Worm (Caenorhabditis elegans): ENCODE measurements around the gene nlp-57.

Gene nlp-57

DNA sequence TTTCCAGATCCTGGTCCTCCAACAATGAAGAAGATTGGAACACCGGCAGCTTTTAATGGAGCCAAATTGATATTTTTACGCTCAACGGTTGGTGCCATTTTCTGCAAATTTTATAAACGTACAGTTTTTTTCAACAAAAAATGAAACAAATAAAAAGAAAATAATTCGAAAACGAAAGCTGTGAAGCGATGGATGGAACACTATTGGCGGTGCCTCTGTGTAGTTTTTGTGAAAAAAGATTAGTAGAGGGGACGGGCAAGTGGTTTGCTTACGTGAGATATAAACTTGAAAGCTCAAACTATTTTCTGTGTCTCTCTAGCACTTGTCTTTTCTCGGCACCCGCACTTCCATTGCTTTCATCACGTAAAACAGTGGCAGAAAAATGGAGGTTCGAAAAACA lies 29.2 kb upstream of the nlp-57 start, which contains the start of gene F38B2.4:
Gene F38B2.4 (minus strand): TSS at position 101 of the 400 bp plus-strand sequence.
- TF ChIP-seq nhr-23 (tag; optimal IDR thresholded peaks at IDR 0.05) (no peak), lin-39 (tag; optimal IDR thresholded peaks at IDR 0.05) (no peak), ZK546.5 (tag; optimal IDR thresholded peaks at IDR 0.05) (no peak), sea-2 (GFP tag; optimal IDR thresholded peaks at IDR 0.05) (no peak), pha-4 (tag; optimal IDR thresholded peaks at IDR 0.05) (no peak), unc-62 (GFP tag; optimal IDR thresholded peaks at IDR 0.05) (no peak), fos-1 (tag; optimal IDR thresholded peaks at IDR 0.05) (no peak), fkh-10 (GFP tag; optimal IDR thresholded peaks at IDR 0.05) (no peak), ceh-82 (tag; optimal IDR thresholded peaks at IDR 0.05) (no peak), daf-12 (tag; optimal IDR thresholded peaks at IDR 0.05) (no peak), snpc-4 (tag; optimal IDR thresholded peaks at IDR 0.05) (no peak), ceh-16 (tag; optimal IDR thresholded peaks at IDR 0.05) (no peak), hmg-11 (tag; optimal IDR thresholded peaks at IDR 0.05) (no peak), nhr-28 (tag; optimal IDR thresholded peaks at IDR 0.05) (no peak), fkh-2 (tag; optimal IDR thresholded peaks at IDR 0.05) (no peak), egl-5 (tag; optimal IDR thresholded peaks at IDR 0.05) (no peak)

DNA sequence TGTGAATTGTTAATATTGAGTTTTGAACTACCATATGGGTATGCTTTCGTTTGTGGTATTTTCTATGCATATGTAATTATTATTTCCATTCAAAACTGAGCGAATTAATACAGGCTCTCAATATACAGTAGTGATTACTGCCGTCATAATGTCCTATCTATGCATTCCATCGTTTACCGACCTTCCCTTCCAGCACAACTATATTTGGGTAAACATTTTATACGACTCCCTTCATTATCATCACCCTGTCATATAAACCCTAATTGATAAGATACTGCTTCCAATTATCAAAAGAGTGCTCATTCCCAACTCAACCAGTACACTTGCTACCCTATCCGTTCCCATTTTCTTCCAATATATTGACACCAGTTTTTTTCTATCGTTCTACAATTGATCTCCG lies 26.9 kb upstream of the nlp-57 start:
- no peak for TF ChIP-seq elt-1 (tag; optimal IDR thresholded peaks at IDR 0.05)
- peak; percentile 6 for TF ChIP-seq jun-1 (tag; optimal IDR thresholded peaks at IDR 0.05)
- TF ChIP-seq pqm-1 (tag; optimal IDR thresholded peaks at IDR 0.05), result peak; percentile 59
- no peak for TF ChIP-seq eor-1 (tag; optimal IDR thresholded peaks at IDR 0.05)
- TF ChIP-seq sea-2 (GFP tag; optimal IDR thresholded peaks at IDR 0.05), result no peak
- TF ChIP-seq elt-2 (tag; optimal IDR thresholded peaks at IDR 0.05), result peak; percentile 86

DNA sequence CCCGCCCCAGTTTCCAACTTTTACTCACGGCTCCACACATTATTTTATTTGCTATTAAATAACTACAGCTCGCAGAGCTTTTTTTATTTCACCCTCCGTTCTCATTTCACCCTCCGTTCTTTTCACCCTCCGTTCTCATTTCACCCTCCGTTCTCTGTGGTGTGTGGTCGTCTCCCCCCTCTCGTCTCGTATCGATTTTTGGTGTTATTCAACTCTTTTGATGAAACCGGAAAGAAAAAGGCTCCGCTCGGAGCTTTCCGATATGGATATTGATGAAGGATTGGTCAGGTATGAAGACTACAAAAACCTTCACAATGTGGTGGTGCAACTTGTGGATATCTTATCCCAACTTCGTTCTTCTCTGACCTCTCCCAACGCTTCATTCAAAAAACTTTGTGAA lies 26.3 kb upstream of the nlp-57 start:
- TF ChIP-seq nhr-23 (tag; optimal IDR thresholded peaks at IDR 0.05) (no peak), nhr-77 (tag; optimal IDR thresholded peaks at IDR 0.05) (no peak), mdl-1 (tag; optimal IDR thresholded peaks at IDR 0.05) (no peak), egl-5 (tag; optimal IDR thresholded peaks at IDR 0.05) (no peak), lsy-12 (tag; optimal IDR thresholded peaks at IDR 0.05) (no peak), R02D3.7 (tag; optimal IDR thresholded peaks at IDR 0.05) (no peak)

DNA sequence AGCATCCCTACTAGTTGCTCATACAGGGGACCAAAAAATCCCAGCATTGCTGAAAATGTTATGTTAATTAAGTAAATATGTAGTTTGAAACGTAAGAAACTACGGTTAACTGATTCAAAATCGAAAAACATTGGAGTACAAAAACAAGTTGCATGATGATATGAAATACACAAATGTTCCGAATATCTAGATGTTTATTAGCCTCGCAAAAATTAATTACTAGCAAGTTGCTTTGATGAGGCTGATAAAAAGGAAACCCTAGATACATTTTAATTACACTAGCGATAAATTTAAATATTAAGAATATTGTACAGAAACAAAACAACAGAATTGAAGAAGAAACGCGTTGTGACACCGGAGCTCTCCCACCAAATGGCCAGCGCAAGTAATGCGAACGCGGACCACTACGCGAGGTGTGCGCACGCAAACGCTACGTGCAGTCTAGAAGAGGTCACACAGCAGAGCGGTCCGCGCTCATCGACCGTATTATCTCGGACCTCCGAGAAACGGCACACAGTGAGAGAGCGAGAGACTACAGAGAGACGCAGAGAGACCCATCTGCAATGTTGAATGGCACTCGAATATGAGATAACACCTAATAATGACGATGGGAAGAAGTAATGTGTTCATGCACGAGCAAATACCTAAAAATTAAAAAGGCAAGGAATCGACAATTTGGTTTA lies 20.0 kb upstream of the nlp-57 start, which contains the start of gene inx-2:
Gene inx-2 (minus strand): TSS at position 51 of the 683 bp plus-strand sequence.
- TF ChIP-seq skn-1 (tag; optimal IDR thresholded peaks at IDR 0.05) (no peak), eor-1 (tag; optimal IDR thresholded peaks at IDR 0.05) (no peak), tbx-2 (tag; optimal IDR thresholded peaks at IDR 0.05) (no peak), elt-3 (tag; optimal IDR thresholded peaks at IDR 0.05) (no peak), snpc-4 (tag; optimal IDR thresholded peaks at IDR 0.05) (no peak), nhr-67 (tag; optimal IDR thresholded peaks at IDR 0.05) (no peak), fkh-10 (GFP tag; optimal IDR thresholded peaks at IDR 0.05) (no peak), egl-27 (tag; optimal IDR thresholded peaks at IDR 0.05) (no peak)

DNA sequence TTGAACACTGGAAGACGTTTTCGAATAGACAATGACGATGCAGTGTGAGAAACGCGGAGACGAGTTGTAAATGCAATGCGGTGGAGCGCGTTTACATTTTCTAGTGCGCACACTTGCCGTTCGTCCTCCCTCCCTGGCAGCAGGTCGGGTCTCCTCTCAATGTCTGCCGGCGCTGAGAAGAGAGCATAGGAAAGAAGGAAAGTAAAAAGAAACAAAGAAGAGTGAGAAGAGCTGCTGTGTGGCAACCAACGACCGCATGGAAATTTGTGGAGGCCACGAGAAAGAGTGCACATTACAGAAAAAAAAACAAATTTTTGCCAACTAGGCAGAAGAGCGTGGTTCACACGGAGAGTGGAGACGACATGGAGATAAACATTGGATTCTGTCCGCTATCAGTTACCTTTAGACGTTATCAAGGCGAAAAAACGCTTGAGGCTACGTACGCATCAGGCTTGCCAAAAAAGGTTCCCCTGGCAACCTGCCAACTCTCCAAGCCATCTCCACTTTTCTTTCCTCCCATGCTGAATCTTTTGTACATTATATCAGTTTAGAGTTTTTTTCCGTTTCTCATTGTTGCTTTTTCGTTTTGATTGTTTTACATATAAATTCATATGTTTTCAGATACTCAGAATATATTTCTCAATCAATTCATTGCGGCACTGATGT lies 17.1 kb upstream of the nlp-57 start, which contains the start of the genes snrp-40.1 and F08G12.3:
Gene snrp-40.1 (minus strand): TSS at position 143 of the 666 bp plus-strand sequence.
Gene F08G12.3 (plus strand): TSS at position 616 of the 666 bp plus-strand sequence.
- TF ChIP-seq jun-1 (tag; optimal IDR thresholded peaks at IDR 0.05) (peak; percentile 72), egl-27 (tag; optimal IDR thresholded peaks at IDR 0.05) (no peak), elt-2 (tag; optimal IDR thresholded peaks at IDR 0.05) (peak; percentile 81), pha-4 (tag; optimal IDR thresholded peaks at IDR 0.05) (peak; percentile 93), egl-5 (tag; optimal IDR thresholded peaks at IDR 0.05) (peak; percentile 72), nhr-237 (tag; optimal IDR thresholded peaks at IDR 0.05) (no peak), skn-1 (tag; optimal IDR thresholded peaks at IDR 0.05) (peak; percentile 45), elt-3 (tag; optimal IDR thresholded peaks at IDR 0.05) (peak in 1 of 3 experiments; percentile 7), nfya-1 (tag; optimal IDR thresholded peaks at IDR 0.05; ENCODE audit: insufficient read depth) (peak; percentile 87), ceh-9 (tag; optimal IDR thresholded peaks at IDR 0.05) (no peak), nhr-23 (tag; optimal IDR thresholded peaks at IDR 0.05) (peak; percentile 68), pqm-1 (tag; optimal IDR thresholded peaks at IDR 0.05) (peak; percentile 71), snpc-4 (tag; optimal IDR thresholded peaks at IDR 0.05) (peak; percentile 89), nhr-43 (tag; optimal IDR thresholded peaks at IDR 0.05; ENCODE audit: poor library complexity, severe bottlenecking) (peak; percentile 40), fkh-10 (GFP tag; optimal IDR thresholded peaks at IDR 0.05) (peak; percentile 12), unc-62 (GFP tag; optimal IDR thresholded peaks at IDR 0.05) (no peak), lsy-12 (tag; optimal IDR thresholded peaks at IDR 0.05) (peak; percentile 34), lin-15B (tag; optimal IDR thresholded peaks at IDR 0.05) (peak; percentile 77), nhr-12 (tag; optimal IDR thresholded peaks at IDR 0.05) (no peak), tbx-2 (tag; optimal IDR thresholded peaks at IDR 0.05) (peak; percentile 57), hmg-11 (tag; optimal IDR thresholded peaks at IDR 0.05) (peak; percentile 91), nhr-25 (tag; optimal IDR thresholded peaks at IDR 0.05) (peak; percentile 89), nhr-28 (tag; optimal IDR thresholded peaks at IDR 0.05) (no peak), ceh-82 (tag; optimal IDR thresholded peaks at IDR 0.05) (no peak), mdl-1 (tag; optimal IDR thresholded peaks at IDR 0.05) (peak; percentile 36), nhr-67 (tag; optimal IDR thresholded peaks at IDR 0.05) (no peak), lin-39 (tag; optimal IDR thresholded peaks at IDR 0.05) (peak; percentile 89), ceh-28 (tag; optimal IDR thresholded peaks at IDR 0.05) (peak; percentile 28), elt-1 (tag; optimal IDR thresholded peaks at IDR 0.05) (peak; percentile 36)

Measured in whole organism, L3 larva.